Worm (Caenorhabditis elegans): ENCODE data around the gene ddi-1.
A peak's percentile ranks its signal among the peaks of the same experiment; 100 is the strongest.

Gene ddi-1

ce11 chrIV:6480978-6481377, 41.7 kb upstream of the ddi-1 start:
- TF ChIP-seq aptf-3 (GFP tag; IDR thresholded peaks at IDR 0.05) (no peak), madf-3 (GFP tag; IDR thresholded peaks at IDR 0.05) (0 out of 2 replicates have a peak, but pooled peaks have one; percentile 55), sea-2 (GFP tag; IDR thresholded peaks at IDR 0.05) (no peak), ama-1 (optimal IDR thresholded peaks at IDR 0.05) (no peak), ama-1 (GFP tag; optimal IDR thresholded peaks at IDR 0.05) (peak in 1 of 2 experiments; percentile 51), pha-4 (tag; optimal IDR thresholded peaks at IDR 0.05) (no peak), Y79H2A.3 (GFP tag; conservative IDR thresholded peaks at IDR 0.05) (0 out of 2 replicates have a peak, but pooled peaks have one; percentile 12), F22D6.2 (tag; optimal IDR thresholded peaks at IDR 0.05) (no peak), snpc-1.3 (tag; optimal IDR thresholded peaks at IDR 0.05; ENCODE audit: insufficient read depth) (peak; percentile 66), nhr-179 (tag; optimal IDR thresholded peaks at IDR 0.05) (no peak), sdz-38 (tag; optimal IDR thresholded peaks at IDR 0.05) (no peak), unc-130 (GFP tag; optimal IDR thresholded peaks at IDR 0.05) (peak; percentile 4), rec-8 (tag; optimal IDR thresholded peaks at IDR 0.05) (peak; percentile 45 to 46), F55B11.4 (tag; optimal IDR thresholded peaks at IDR 0.05; ENCODE audit: borderline replicate concordance, insufficient read depth) (no peak), lsy-27 (tag; optimal IDR thresholded peaks at IDR 0.05; ENCODE audit: borderline replicate concordance, insufficient read depth) (peak; percentile 16), D2030.7 (GFP tag; IDR thresholded peaks at IDR 0.05) (no peak), B0035.1 (tag; optimal IDR thresholded peaks at IDR 0.05) (peak; percentile 36), mel-28 (tag; optimal IDR thresholded peaks at IDR 0.05; ENCODE audit: borderline replicate concordance) (no peak), somi-1 (GFP tag; optimal IDR thresholded peaks at IDR 0.05) (peak; percentile 49), F33H1.4 (GFP tag; IDR thresholded peaks at IDR 0.05) (0 out of 2 replicates have a peak, but pooled peaks have one; percentile 16), bed-2 (GFP tag; IDR thresholded peaks at IDR 0.05) (no peak), chd-7 (tag; optimal IDR thresholded peaks at IDR 0.05) (no peak), egl-18 (GFP tag; IDR thresholded peaks at IDR 0.05) (no peak), nfya-2 (GFP tag; IDR thresholded peaks at IDR 0.05) (no peak), B0019.2 (GFP tag; conservative IDR thresholded peaks at IDR 0.05) (no peak), lin-40 (tag; optimal IDR thresholded peaks at IDR 0.05) (peak; percentile 46), K12H6.12 (tag; optimal IDR thresholded peaks at IDR 0.05) (peak; percentile 37), ceh-58 (GFP tag; IDR thresholded peaks at IDR 0.05) (no peak), fkh-3 (tag; optimal IDR thresholded peaks at IDR 0.05) (no peak), hmg-1.2 (GFP tag; IDR thresholded peaks at IDR 0.05) (peak; percentile 64), F57C9.4 (tag; optimal IDR thresholded peaks at IDR 0.05) (no peak), lir-1 (GFP tag; conservative IDR thresholded peaks at IDR 0.05) (no peak), ztf-22 (GFP tag; optimal IDR thresholded peaks at IDR 0.05) (no peak), bed-1 (GFP tag; IDR thresholded peaks at IDR 0.05) (no peak), ztf-18 (tag; optimal IDR thresholded peaks at IDR 0.05) (peak; percentile 62), nfya-1 (tag; optimal IDR thresholded peaks at IDR 0.05; ENCODE audit: borderline replicate concordance, insufficient read depth) (no peak), F23B12.7 (tag; optimal IDR thresholded peaks at IDR 0.05; ENCODE audit: insufficient read depth) (peak; percentile 67), aptf-2 (GFP tag; conservative IDR thresholded peaks at IDR 0.05) (no peak), pbrm-1 (GFP tag; IDR thresholded peaks at IDR 0.05) (peak; percentile 74), F10E7.11 (tag; optimal IDR thresholded peaks at IDR 0.05) (no peak), ztf-3 (GFP tag; optimal IDR thresholded peaks at IDR 0.05) (no peak), hrde-1 (tag; optimal IDR thresholded peaks at IDR 0.05; ENCODE audit: borderline replicate concordance) (peak; percentile 27), Y53G8AR.9 (GFP tag; conservative IDR thresholded peaks at IDR 0.05) (peak; percentile 57; the same call in 1 of the 2 replicates), hmg-20 (GFP tag; IDR thresholded peaks at IDR 0.05) (0 out of 2 replicates have a peak, but pooled peaks have one; percentile 45), let-526 (GFP tag; IDR thresholded peaks at IDR 0.05) (peak; percentile 72; the same call in 1 of the 2 replicates), ztf-25 (GFP tag; IDR thresholded peaks at IDR 0.05) (no peak), tbx-9 (tag; optimal IDR thresholded peaks at IDR 0.05; ENCODE audit: borderline replicate concordance) (no peak), B0336.3 (GFP tag; IDR thresholded peaks at IDR 0.05) (peak; percentile 57)
